Worm (Caenorhabditis elegans) whole organism, L2 larva: Measurements from ENCODE around the gene T19B10.5.
A peak's percentile ranks its signal among the peaks of the same experiment; 100 is the strongest.

Experiments used
- F13H6.1 ChIP-seq: sonication (generic microtip); optimal IDR thresholded peaks from 2 replicates; lab custom pipeline; 2016; ENCODE audit warnings: missing genetic modification characterization, missing compliant biosample characterization
- R02D3.7 ChIP-seq: fragments of 150-350 bp; optimal IDR thresholded peaks from 2 replicates; lab custom pipeline; 2014; ENCODE audit warnings: missing biosample characterization, missing genetic modification characterization
- Y55F3AM.14 ChIP-seq: fragments of 200-800 bp; sonication (Bioruptor generic); optimal IDR thresholded peaks from 2 replicates; lab custom pipeline; 2018; ENCODE audit warnings: mild to moderate bottlenecking, missing genetic modification characterization, missing compliant biosample characterization
- alr-1 ChIP-seq: fragments of 150-350 bp; optimal IDR thresholded peaks from 2 replicates; lab custom pipeline; 2014; ENCODE audit warnings: missing biosample characterization, missing genetic modification characterization
- blmp-1 ChIP-seq: sonication (generic microtip); optimal IDR thresholded peaks from 2 replicates; lab custom pipeline; 2017; ENCODE audit warnings: missing genetic modification characterization, mild to moderate bottlenecking, missing compliant biosample characterization, antibody characterized with exemption, moderate library complexity; ENCODE audit not compliant: insufficient read depth
- ceh-16 ChIP-seq: fragments of 150-350 bp; optimal IDR thresholded peaks from 2 replicates; lab custom pipeline; 2014; ENCODE audit warnings: missing biosample characterization, missing genetic modification characterization
- crh-2 ChIP-seq: sonication (generic microtip); optimal IDR thresholded peaks from 2 replicates; lab custom pipeline; 2017; ENCODE audit warnings: missing biosample characterization, missing genetic modification characterization
- dmd-4 ChIP-seq: sonication (generic microtip); optimal IDR thresholded peaks from 2 replicates; lab custom pipeline; 2017; ENCODE audit warnings: missing biosample characterization, missing genetic modification characterization
- egl-27 ChIP-seq: sonication (generic microtip); optimal IDR thresholded peaks from 3 replicates; lab custom pipeline; 2017; ENCODE audit warnings: missing biosample characterization, missing genetic modification reagents, missing genetic modification characterization
- elt-3 ChIP-seq: sonication (generic microtip); optimal IDR thresholded peaks from 2 replicates; lab custom pipeline; 2017; ENCODE audit warnings: missing biosample characterization, missing genetic modification characterization
- fos-1 ChIP-seq: fragments of 150-350 bp; optimal IDR thresholded peaks from 2 replicates; lab custom pipeline; 2014; ENCODE audit warnings: missing biosample characterization, missing genetic modification characterization
- lin-11 ChIP-seq: fragments of 150-350 bp; sonication (generic microtip); optimal IDR thresholded peaks from 2 replicates; lab custom pipeline; 2014; ENCODE audit warnings: missing biosample characterization, missing genetic modification characterization, inconsistent platforms, mixed read lengths
- lin-39 ChIP-seq: fragments of 150-350 bp; optimal IDR thresholded peaks from 2 replicates; lab custom pipeline; 2014; ENCODE audit warnings: missing biosample characterization, missing genetic modification reagents, missing genetic modification characterization
- lsy-2 ChIP-seq, 2 experiments: fragments of 150-350 bp in 1 of 2; sonication (generic microtip) in 1 of 2; optimal IDR thresholded peaks; 2 replicates each; lab custom pipeline; 2014 to 2017; ENCODE audit warnings: missing biosample characterization in 2 of 2, missing genetic modification characterization in 2 of 2
- mdl-1 ChIP-seq, 2 experiments: fragments of 150-350 bp in 1 of 2; sonication (generic microtip) in 1 of 2; optimal IDR thresholded peaks; 2 replicates each; lab custom pipeline; 2017; ENCODE audit warnings: missing biosample characterization in 2 of 2, missing genetic modification characterization in 2 of 2
- nhr-11 ChIP-seq: fragments of 150-350 bp; optimal IDR thresholded peaks from 2 replicates; lab custom pipeline; 2014; ENCODE audit warnings: missing biosample characterization, missing genetic modification characterization
- nhr-12 ChIP-seq: fragments of 150-350 bp; optimal IDR thresholded peaks from 2 replicates; lab custom pipeline; 2014; ENCODE audit warnings: missing biosample characterization, missing genetic modification characterization
- nhr-129 ChIP-seq: fragments of 150-350 bp; optimal IDR thresholded peaks from 2 replicates; lab custom pipeline; 2014; ENCODE audit warnings: missing biosample characterization, missing genetic modification characterization
- nhr-21 ChIP-seq: fragments of 150-350 bp; optimal IDR thresholded peaks from 2 replicates; lab custom pipeline; 2014; ENCODE audit warnings: missing biosample characterization, missing genetic modification characterization
- nhr-23 ChIP-seq: fragments of 150-350 bp; optimal IDR thresholded peaks from 2 replicates; lab custom pipeline; 2014; ENCODE audit warnings: missing biosample characterization, missing genetic modification reagents, missing genetic modification characterization
- nhr-25 ChIP-seq: fragments of 150-350 bp; sonication (generic microtip); optimal IDR thresholded peaks from 3 replicates; lab custom pipeline; 2014; ENCODE audit warnings: missing biosample characterization, missing genetic modification characterization
- nhr-6 ChIP-seq: fragments of 150-350 bp; optimal IDR thresholded peaks from 2 replicates; lab custom pipeline; 2014; ENCODE audit warnings: missing biosample characterization, missing genetic modification characterization
- nhr-77 ChIP-seq: fragments of 150-350 bp; optimal IDR thresholded peaks from 2 replicates; lab custom pipeline; 2014; ENCODE audit warnings: missing biosample characterization, missing genetic modification characterization
- sem-4 ChIP-seq: fragments of 150-350 bp; optimal IDR thresholded peaks from 2 replicates; lab custom pipeline; 2014; ENCODE audit warnings: missing biosample characterization, missing genetic modification reagents, missing genetic modification characterization
- sma-9 ChIP-seq, 2 experiments: fragments of 150-350 bp in 1 of 2; sonication (generic microtip) in 1 of 2; optimal IDR thresholded peaks; 2 replicates each; lab custom pipeline; 2014 to 2016; ENCODE audit warnings: missing genetic modification characterization in 2 of 2, mild to moderate bottlenecking in 1 of 2, missing biosample characterization in 1 of 2, missing compliant biosample characterization in 1 of 2, missing genetic modification reagents in 1 of 2, moderate library complexity in 1 of 2
- unc-39 ChIP-seq: fragments of 150-350 bp; optimal IDR thresholded peaks from 2 replicates; lab custom pipeline; 2014; ENCODE audit warnings: missing biosample characterization, missing genetic modification characterization
- unc-62 ChIP-seq: fragments of 150-350 bp; optimal IDR thresholded peaks from 2 replicates; lab custom pipeline; 2014; ENCODE audit warnings: missing biosample characterization, missing genetic modification reagents, missing genetic modification characterization
- zag-1 ChIP-seq: fragments of 150-350 bp; optimal IDR thresholded peaks from 2 replicates; lab custom pipeline; 2014; ENCODE audit warnings: missing biosample characterization, missing genetic modification characterization
- ztf-1 ChIP-seq: fragments of 200-800 bp; sonication (Bioruptor generic); conservative IDR thresholded peaks from 2 replicates; pipeline ENCODE4 v1.3.6; 2022; ENCODE audit warnings: missing genetic modification characterization, missing compliant biosample characterization
- ztf-11 ChIP-seq: sonication (generic microtip); optimal IDR thresholded peaks from 2 replicates; lab custom pipeline; 2017; ENCODE audit warnings: missing biosample characterization, missing genetic modification characterization
- ztf-4 ChIP-seq: fragments of 150-350 bp; optimal IDR thresholded peaks from 2 replicates; lab custom pipeline; 2014; ENCODE audit warnings: missing biosample characterization, missing genetic modification characterization

T19B10.5 gene

DNA sequence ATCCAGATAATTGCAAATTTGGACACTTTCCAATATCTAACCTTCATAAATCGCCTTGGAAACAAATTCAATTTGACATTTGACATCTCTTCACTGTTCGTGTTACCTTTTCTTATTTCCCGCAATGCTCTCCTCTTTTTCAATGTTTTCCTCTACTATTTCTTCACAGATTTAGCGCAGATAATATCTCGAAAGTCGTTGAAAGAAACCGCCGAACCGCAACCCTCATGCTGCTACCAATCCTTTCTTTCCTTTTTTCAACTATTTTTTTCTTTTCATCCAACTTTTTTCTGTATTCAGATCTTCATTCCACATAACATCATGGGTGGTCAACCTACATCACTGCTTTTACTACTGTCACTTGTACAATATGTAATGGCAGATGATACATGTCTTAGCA is at the start of gene T19B10.5:
Gene T19B10.5 (plus strand): TSS at position 301 of the 400 bp plus-strand sequence.
- TF ChIP-seq ztf-11 (tag; lab: Kevin White, UChicago) (no peak), nhr-6 (no peak)

DNA sequence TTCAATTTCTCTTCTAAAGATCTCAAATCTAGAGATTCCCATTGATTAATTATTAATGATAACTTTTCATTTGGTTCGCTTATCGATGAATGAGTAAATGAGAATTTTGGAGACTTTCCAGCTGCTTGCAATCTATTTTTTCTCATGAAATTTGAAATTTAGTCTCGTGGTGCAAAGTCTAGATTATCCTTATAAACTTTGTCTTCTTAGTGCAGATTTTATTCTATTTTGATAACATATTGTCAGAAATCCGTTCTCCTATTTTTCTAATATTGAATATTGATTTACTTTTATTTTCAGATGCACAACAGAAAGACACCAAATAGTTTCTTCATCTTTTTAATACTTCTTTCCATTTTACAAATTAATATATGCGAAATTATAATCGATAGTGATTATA is 43.5 kb upstream of the T19B10.5 start, which contains the start of gene lgc-49:
Gene lgc-49 (plus strand): TSS at position 301 of the 400 bp plus-strand sequence.
- no peak for TF ChIP-seq unc-39
- TF ChIP-seq nhr-12 (tag; lab: Kevin White, UChicago), result no peak
- no peak for TF ChIP-seq sma-9 (GFP tag; optimal IDR thresholded peaks at IDR 0.05; lab: Kevin White, UChicago)
- no peak for TF ChIP-seq sma-9 (tag; optimal IDR thresholded peaks at IDR 0.05; lab: Kevin White, UChicago)
- no peak for TF ChIP-seq ztf-1

DNA sequence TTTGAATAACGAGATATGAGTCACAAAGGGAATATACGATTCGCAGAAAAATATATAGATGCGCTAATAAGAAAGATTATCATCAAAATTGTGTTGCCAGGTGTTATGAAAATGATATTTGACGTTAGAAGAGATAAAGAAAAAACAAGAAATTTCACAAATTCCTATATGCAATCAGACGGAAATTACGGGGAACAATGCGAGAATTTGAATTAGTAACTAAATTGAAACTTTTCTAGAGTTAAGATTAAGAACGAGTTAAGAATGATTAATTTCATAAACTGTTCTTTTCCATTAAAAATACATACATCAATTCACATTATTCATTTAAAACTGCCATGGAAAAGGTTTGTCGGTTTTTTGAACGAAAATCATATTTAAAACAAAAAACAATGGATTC is 38.3 kb upstream of the T19B10.5 start, which contains the start of gene clc-6:
Gene clc-6 (minus strand): TSS at position 101 of the 400 bp plus-strand sequence.
- TF ChIP-seq fos-1 (tag; lab: Kevin White, UChicago) (no peak), nhr-77 (tag; lab: Kevin White, UChicago) (no peak), elt-3 (tag; lab: Kevin White, UChicago) (no peak), nhr-12 (tag; lab: Kevin White, UChicago) (no peak), Y55F3AM.14 (GFP tag; lab: Kevin White, UChicago) (no peak), lsy-2 (tag; optimal IDR thresholded peaks at IDR 0.05; lab: Kevin White, UChicago) (no peak), dmd-4 (tag; lab: Kevin White, UChicago) (no peak), ztf-1 (no peak), R02D3.7 (tag; lab: Kevin White, UChicago) (no peak), mdl-1 (tag; optimal IDR thresholded peaks at IDR 0.05; lab: Kevin White, UChicago) (no peak), sem-4 (tag; lab: Kevin White, UChicago) (no peak), egl-27 (tag; lab: Kevin White, UChicago) (no peak), unc-62 (GFP tag; lab: Kevin White, UChicago) (no peak), nhr-21 (tag; lab: Kevin White, UChicago) (no peak), nhr-25 (no peak)

DNA sequence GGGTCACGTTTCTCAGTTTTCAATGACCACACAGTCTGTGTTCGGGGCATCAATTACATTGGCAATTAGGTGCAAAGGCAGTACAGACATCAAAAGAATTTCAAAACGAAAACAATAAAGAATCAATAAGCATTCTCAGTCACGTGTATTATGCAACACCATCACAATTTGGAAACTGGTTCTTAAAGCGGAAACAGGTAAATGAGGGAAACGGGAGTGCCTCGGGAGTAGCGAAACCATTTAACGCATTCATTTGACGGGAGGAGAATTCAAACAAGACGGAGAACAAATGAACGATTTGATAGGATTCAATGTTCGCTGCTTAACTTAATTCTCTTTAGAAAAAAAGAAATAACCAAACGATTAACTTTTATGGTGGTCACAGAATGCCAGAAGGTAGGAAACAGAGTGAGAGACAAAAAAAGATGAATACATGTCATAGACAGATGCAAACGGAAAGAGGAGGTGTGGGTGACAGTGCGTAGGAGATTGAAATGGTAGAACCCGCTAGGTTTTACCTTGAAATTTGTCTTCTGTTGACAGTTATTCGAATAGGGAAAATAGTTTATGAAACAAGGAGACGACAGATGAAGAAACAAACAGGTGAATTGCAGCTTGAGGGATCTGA is 37.7 kb upstream of the T19B10.5 start:
- no peak for TF ChIP-seq nhr-11
- TF ChIP-seq mdl-1 (tag; optimal IDR thresholded peaks at IDR 0.05; lab: Kevin White, UChicago), result no peak
- TF ChIP-seq lin-11 (tag; lab: Kevin White, UChicago), result no peak
- no peak for TF ChIP-seq elt-3 (tag; lab: Kevin White, UChicago)
- peak; percentile 5 for TF ChIP-seq fos-1 (tag; lab: Kevin White, UChicago)
- TF ChIP-seq crh-2 (tag; lab: Kevin White, UChicago), result peak; percentile 45
- TF ChIP-seq blmp-1 (tag; lab: Kevin White, UChicago), result peak; percentile 8
- peak; percentile 49 for TF ChIP-seq sma-9 (GFP tag; optimal IDR thresholded peaks at IDR 0.05; lab: Kevin White, UChicago)
- TF ChIP-seq sma-9 (tag; optimal IDR thresholded peaks at IDR 0.05; lab: Kevin White, UChicago), result no peak
- peak; percentile 46 for TF ChIP-seq ceh-16 (tag; lab: Kevin White, UChicago)
- peak; percentile 31 for TF ChIP-seq nhr-6
- TF ChIP-seq nhr-25, result peak; percentile 72
- TF ChIP-seq nhr-21 (tag; lab: Kevin White, UChicago), result no peak
- TF ChIP-seq F13H6.1 (tag; lab: Kevin White, UChicago), result peak; percentile 30
- TF ChIP-seq sem-4 (tag; lab: Kevin White, UChicago), result peak; percentile 41
- TF ChIP-seq nhr-23 (tag; lab: Kevin White, UChicago), result no peak
- TF ChIP-seq alr-1 (tag; lab: Kevin White, UChicago), result no peak
- peak; percentile 31 for TF ChIP-seq nhr-129 (tag; lab: Kevin White, UChicago)
- TF ChIP-seq zag-1 (tag; lab: Kevin White, UChicago), result no peak
- TF ChIP-seq lin-39 (tag; lab: Kevin White, UChicago), result no peak

DNA sequence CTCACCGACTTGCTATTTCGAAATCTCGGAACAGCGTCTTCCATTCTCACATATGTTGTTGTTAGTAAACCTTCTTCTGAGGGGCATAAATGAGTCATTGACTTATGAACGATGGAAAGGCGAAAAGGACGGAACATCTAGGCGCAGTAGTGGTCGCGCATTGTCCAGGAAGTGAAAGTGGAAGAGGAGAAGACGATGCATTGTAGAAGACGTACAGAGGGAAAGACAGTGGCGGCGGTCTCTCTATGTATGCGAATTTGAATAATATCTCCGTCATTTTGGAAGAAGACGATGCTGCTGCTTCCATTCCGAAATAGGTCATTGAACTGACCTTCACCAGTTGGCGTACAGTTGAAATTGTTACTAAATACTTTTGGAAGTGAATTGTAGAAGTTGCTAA is 36.4 kb upstream of the T19B10.5 start:
- TF ChIP-seq blmp-1 (tag; lab: Kevin White, UChicago), result peak; percentile 67
- peak; percentile 53 for TF ChIP-seq ceh-16 (tag; lab: Kevin White, UChicago)
- TF ChIP-seq ztf-4 (tag; lab: Kevin White, UChicago), result no peak
